Fruit fly (Drosophila melanogaster): Measurements from ENCODE around the gene eIF3a.

Gene eIF3a

dm6 chr3R:4471846-4472693, 38.4 kb upstream of the eIF3a start:
- TF ChIP-seq Ets65A (GFP tag) (no peak), Hr51 (GFP tag; optimal IDR thresholded peaks at IDR 0.05) (no peak), chm (GFP tag; IDR thresholded peaks at IDR 0.05) (no peak), h (optimal IDR thresholded peaks at IDR 0.05) (no peak), CG11696 (GFP tag; IDR thresholded peaks at IDR 0.05) (peak; percentile 41; the same call in 1 of the 2 replicates), lilli (GFP tag; optimal IDR thresholded peaks at IDR 0.05) (no peak), CG16813 (GFP tag; IDR thresholded peaks at IDR 0.05; ENCODE audit: partially characterized antibody) (no peak), CG14441 (GFP tag; IDR thresholded peaks at IDR 0.05) (0 out of 2 replicates have a peak, but pooled peaks have one; percentile 15), CG11398 (GFP tag; optimal IDR thresholded peaks at IDR 0.05) (no peak), Nf-YC (tag; optimal IDR thresholded peaks at IDR 0.05) (no peak), CG30020 (tag; optimal IDR thresholded peaks at IDR 0.05) (no peak), CG11504 (tag; optimal IDR thresholded peaks at IDR 0.05) (peak; percentile 1), sens (GFP tag) (peak; percentile 26), usp (GFP tag; optimal IDR thresholded peaks at IDR 0.05) (no peak), ci (GFP tag; IDR thresholded peaks at IDR 0.05) (0 out of 3 replicates have a peak, but pooled peaks have one; percentile 9), zen2 (GFP tag; IDR thresholded peaks at IDR 0.05; ENCODE audit: partially characterized antibody) (0 out of 3 replicates have a peak, but pooled peaks have one; percentile 16), Xbp1 (GFP tag; optimal IDR thresholded peaks at IDR 0.05) (no peak), Med (GFP tag) (no peak), fu2 (GFP tag; optimal IDR thresholded peaks at IDR 0.05) (no peak), Blimp-1 (GFP tag; optimal IDR thresholded peaks at IDR 0.05) (peak; percentile 96), Hsf (GFP tag; optimal IDR thresholded peaks at IDR 0.05) (no peak), Asciz (GFP tag; optimal IDR thresholded peaks at IDR 0.05) (no peak), btn (GFP tag; optimal IDR thresholded peaks at IDR 0.05) (no peak), Pdp1 (GFP tag; optimal IDR thresholded peaks at IDR 0.05) (peak in 1 of 2 experiments; percentile 60), Rfx (GFP tag; IDR thresholded peaks at IDR 0.05) (peak; percentile 24; the same call in 1 of the 2 replicates), Ssrp (tag; optimal IDR thresholded peaks at IDR 0.05) (no peak), CG9797 (GFP tag; optimal IDR thresholded peaks at IDR 0.05) (no peak), jing (GFP tag; optimal IDR thresholded peaks at IDR 0.05) (no peak)

DNA sequence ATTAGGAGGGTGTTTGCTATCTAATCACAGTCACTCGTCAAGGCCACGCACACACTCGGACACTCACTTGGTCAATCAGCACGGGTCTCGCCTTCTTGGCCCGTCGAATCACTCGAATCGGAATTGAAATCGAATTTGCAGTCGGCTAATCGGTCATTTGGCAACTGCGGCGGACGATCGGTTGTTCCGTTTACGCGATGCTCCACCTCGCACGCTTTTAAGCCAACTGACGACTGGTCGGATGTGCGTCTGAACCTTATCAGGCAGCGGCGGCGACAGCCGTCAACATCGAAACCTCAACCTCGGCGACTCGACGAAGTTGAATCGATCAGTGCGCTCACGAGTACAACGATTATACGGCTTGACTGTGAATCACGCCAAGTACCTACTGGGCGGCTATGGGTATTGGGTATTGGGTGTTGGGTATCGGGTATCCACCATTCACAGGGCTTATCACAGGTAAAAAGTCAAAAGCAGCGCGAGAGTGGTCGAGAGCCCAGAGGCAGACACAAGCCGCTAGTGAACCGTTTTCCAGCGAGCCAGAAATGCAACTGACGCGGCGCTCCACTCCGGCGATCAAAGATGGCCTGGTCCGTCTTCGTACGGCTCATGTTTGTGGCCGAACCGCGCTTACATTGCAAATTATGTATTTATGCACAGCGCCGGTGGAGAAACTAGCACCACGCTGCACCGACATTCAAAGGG, 37.5 kb upstream of the eIF3a start:
- TF ChIP-seq CG13424 (tag; optimal IDR thresholded peaks at IDR 0.05): no peak
- TF ChIP-seq bbx (GFP tag; IDR thresholded peaks at IDR 0.05; ENCODE audit: partially characterized antibody): no peak
- TF ChIP-seq scrt (GFP tag; optimal IDR thresholded peaks at IDR 0.05): no peak
- no peak for TF ChIP-seq Lhr (GFP tag; optimal IDR thresholded peaks at IDR 0.05)
- no peak for TF ChIP-seq YL-1 (GFP tag; optimal IDR thresholded peaks at IDR 0.05)
- TF ChIP-seq Myb (GFP tag; optimal IDR thresholded peaks at IDR 0.05): no peak
- no peak for TF ChIP-seq Meics (GFP tag; optimal IDR thresholded peaks at IDR 0.05)
- TF ChIP-seq CG15011 (GFP tag; optimal IDR thresholded peaks at IDR 0.05): no peak
- TF ChIP-seq CG1024 (GFP tag; IDR thresholded peaks at IDR 0.05): 0 out of 2 replicates have a peak, but pooled peaks have one; percentile 17
- TF ChIP-seq gro (GFP tag; optimal IDR thresholded peaks at IDR 0.05): peak; percentile 44
- TF ChIP-seq CG16863 (GFP tag; optimal IDR thresholded peaks at IDR 0.05): no peak
- TF ChIP-seq CG12391 (tag; optimal IDR thresholded peaks at IDR 0.05): no peak
- TF ChIP-seq exex (tag; optimal IDR thresholded peaks at IDR 0.05): peak; percentile 94
- TF ChIP-seq chm (GFP tag; IDR thresholded peaks at IDR 0.05): no peak
- no peak for TF ChIP-seq CG8478 (optimal IDR thresholded peaks at IDR 0.05)
- no peak for TF ChIP-seq CG2202 (tag; optimal IDR thresholded peaks at IDR 0.05)
- TF ChIP-seq kni (GFP tag; optimal IDR thresholded peaks at IDR 0.05): peak; percentile 70
- peak; percentile 57; the same call in 2 of the 3 replicates for TF ChIP-seq ci (GFP tag; IDR thresholded peaks at IDR 0.05)
- no peak for TF ChIP-seq psq (GFP tag; optimal IDR thresholded peaks at IDR 0.05)
- TF ChIP-seq croc (GFP tag; conservative IDR thresholded peaks at IDR 0.05): no peak
- no peak for TF ChIP-seq CG2889 (GFP tag; IDR thresholded peaks at IDR 0.05)
- TF ChIP-seq Fer2 (tag; optimal IDR thresholded peaks at IDR 0.05): no peak
- TF ChIP-seq stwl (tag; optimal IDR thresholded peaks at IDR 0.05): no peak

All from whole organism, embryonic.